Worm (Caenorhabditis elegans) whole organism, young adult: Measurements from ENCODE around the gene fat-1.

Experiments
- B0019.2 ChIP-seq: fragments of 200-800 bp; sonication (Bioruptor generic); conservative IDR thresholded peaks from 2 replicates; pipeline ENCODE4 v1.3.6; 2022; ENCODE audit warnings: missing genetic modification reagents, missing genetic modification characterization, missing compliant biosample characterization
- B0336.3 ChIP-seq: fragments of 200-800 bp; sonication (Bioruptor generic); IDR thresholded peaks from 2 replicates; pipeline ENCODE4 v1.3.6; 2022; ENCODE audit warnings: missing genetic modification characterization, missing compliant biosample characterization
- C17E4.6 ChIP-seq: fragments of 200-800 bp; sonication (Bioruptor generic); IDR thresholded peaks from 2 replicates; pipeline ENCODE4 v1.3.6; 2022; ENCODE audit warnings: missing genetic modification reagents, missing genetic modification characterization, missing compliant biosample characterization
- F22D6.2 ChIP-seq: sonication (generic microtip); optimal IDR thresholded peaks from 2 replicates; lab custom pipeline; 2016; ENCODE audit warnings: mild to moderate bottlenecking, missing genetic modification characterization, missing compliant biosample characterization
- F33H1.4 ChIP-seq: fragments of 200-800 bp; sonication (Bioruptor generic); IDR thresholded peaks from 2 replicates; pipeline ENCODE4 v1.3.6; 2022; ENCODE audit warnings: missing genetic modification reagents, missing genetic modification characterization, missing compliant biosample characterization
- F49E8.2 ChIP-seq: sonication (generic microtip); optimal IDR thresholded peaks from 3 replicates; lab custom pipeline; 2017; ENCODE audit warnings: missing genetic modification characterization, mild to moderate bottlenecking, missing compliant biosample characterization, antibody characterized with exemption, moderate library complexity; ENCODE audit not compliant: insufficient read depth
- F52B5.7 ChIP-seq: sonication (generic microtip); optimal IDR thresholded peaks from 2 replicates; lab custom pipeline; 2016; ENCODE audit warnings: mild to moderate bottlenecking, missing genetic modification characterization, missing compliant biosample characterization
- F55B11.4 ChIP-seq: sonication (generic microtip); optimal IDR thresholded peaks from 2 replicates; lab custom pipeline; 2016; ENCODE audit warnings: missing compliant biosample characterization, missing genetic modification characterization, borderline replicate concordance; ENCODE audit not compliant: insufficient read depth
- F57A8.1 ChIP-seq: fragments of 200-800 bp; sonication (Bioruptor generic); optimal IDR thresholded peaks from 2 replicates; lab custom pipeline; 2018; ENCODE audit warnings: mild to moderate bottlenecking, missing genetic modification characterization, moderate library complexity, missing compliant biosample characterization
- akir-1 ChIP-seq: fragments of 200-800 bp; sonication (Bioruptor generic); optimal IDR thresholded peaks from 2 replicates; lab custom pipeline; 2018; ENCODE audit warnings: mild to moderate bottlenecking, missing genetic modification characterization, moderate library complexity, missing compliant biosample characterization
- aptf-3 ChIP-seq: fragments of 200-800 bp; sonication (Bioruptor generic); IDR thresholded peaks from 2 replicates; pipeline ENCODE4 v1.3.6; 2022; ENCODE audit warnings: missing genetic modification characterization, missing compliant biosample characterization
- atf-7 ChIP-seq: sonication (generic microtip); optimal IDR thresholded peaks from 2 replicates; lab custom pipeline; 2017; ENCODE audit warnings: mild to moderate bottlenecking, missing genetic modification characterization, missing compliant biosample characterization
- athp-1 ChIP-seq: sonication (generic microtip); optimal IDR thresholded peaks from 2 replicates; lab custom pipeline; 2017; ENCODE audit warnings: mild to moderate bottlenecking, missing genetic modification characterization, missing compliant biosample characterization
- attf-6 ChIP-seq: fragments of 200-800 bp; sonication (Bioruptor generic); IDR thresholded peaks from 2 replicates; pipeline ENCODE4 v1.3.6; 2022; ENCODE audit warnings: missing genetic modification reagents, missing genetic modification characterization, missing compliant biosample characterization
- ccch-3 ChIP-seq: fragments of 200-800 bp; sonication (Bioruptor generic); optimal IDR thresholded peaks from 2 replicates; lab custom pipeline; 2018; ENCODE audit warnings: mild to moderate bottlenecking, missing genetic modification characterization, missing compliant biosample characterization
- cebp-2 ChIP-seq: fragments of 200-800 bp; sonication (Bioruptor generic); IDR thresholded peaks from 2 replicates; pipeline ENCODE4 v1.3.6; 2022; ENCODE audit warnings: missing genetic modification characterization, missing compliant biosample characterization
- ceh-27 ChIP-seq: fragments of 200-800 bp; sonication (Bioruptor generic); optimal IDR thresholded peaks from 2 replicates; lab custom pipeline; 2018; ENCODE audit warnings: mild to moderate bottlenecking, missing genetic modification characterization, moderate library complexity, missing compliant biosample characterization
- ceh-58 ChIP-seq: fragments of 200-800 bp; sonication (Bioruptor generic); IDR thresholded peaks from 2 replicates; pipeline ENCODE4 v1.3.6; 2022; ENCODE audit warnings: missing genetic modification characterization, missing compliant biosample characterization
- ceh-79 ChIP-seq: sonication (generic microtip); optimal IDR thresholded peaks from 2 replicates; lab custom pipeline; 2017; ENCODE audit warnings: mild to moderate bottlenecking, missing genetic modification characterization, missing compliant biosample characterization
- dox-1 ChIP-seq: fragments of 200-800 bp; sonication (Bioruptor generic); IDR thresholded peaks from 2 replicates; pipeline ENCODE4 v1.3.6; 2022; ENCODE audit warnings: missing genetic modification reagents, missing genetic modification characterization, missing compliant biosample characterization
- dpff-1 ChIP-seq: sonication (generic microtip); optimal IDR thresholded peaks from 2 replicates; lab custom pipeline; 2017; ENCODE audit warnings: mild to moderate bottlenecking, missing genetic modification characterization, missing compliant biosample characterization
- dpl-1 ChIP-seq: fragments of 150-350 bp; optimal IDR thresholded peaks from 2 replicates; lab custom pipeline; 2014; ENCODE audit warnings: missing biosample characterization, missing genetic modification reagents, missing genetic modification characterization
- egl-44 ChIP-seq: fragments of 200-800 bp; sonication (Bioruptor generic); IDR thresholded peaks from 2 replicates; pipeline ENCODE4 v1.3.6; 2022; ENCODE audit warnings: missing genetic modification reagents, missing genetic modification characterization, missing compliant biosample characterization
- fkh-3 ChIP-seq: sonication (generic microtip); optimal IDR thresholded peaks from 2 replicates; lab custom pipeline; 2016; ENCODE audit warnings: mild to moderate bottlenecking, missing genetic modification characterization, missing compliant biosample characterization
- him-1 ChIP-seq: sonication (generic microtip); optimal IDR thresholded peaks from 2 replicates; lab custom pipeline; 2016; ENCODE audit warnings: missing genotype, missing genetic modification reagents, missing genetic modification characterization, missing compliant biosample characterization
- hmg-1.2 ChIP-seq: fragments of 200-800 bp; sonication (Bioruptor generic); IDR thresholded peaks from 2 replicates; pipeline ENCODE4 v1.3.6; 2022; ENCODE audit warnings: missing genetic modification reagents, missing genetic modification characterization, missing compliant biosample characterization
- hrde-1 ChIP-seq: sonication (generic microtip); optimal IDR thresholded peaks from 2 replicates; lab custom pipeline; 2016; ENCODE audit warnings: missing genetic modification characterization, mild to moderate bottlenecking, missing compliant biosample characterization, moderate library complexity, missing genotype, missing genetic modification reagents, borderline replicate concordance
- hsf-1 ChIP-seq: fragments of 200-800 bp; sonication (Bioruptor generic); IDR thresholded peaks from 2 replicates; pipeline ENCODE4 v1.3.6; 2022; ENCODE audit warnings: missing genetic modification reagents, missing genetic modification characterization, missing compliant biosample characterization
- let-526 ChIP-seq: fragments of 200-800 bp; sonication (Bioruptor generic); IDR thresholded peaks from 2 replicates; pipeline ENCODE4 v1.3.6; 2022; ENCODE audit warnings: missing genetic modification reagents, missing genetic modification characterization, missing compliant biosample characterization
- lin-26 ChIP-seq: fragments of 200-800 bp; sonication (Bioruptor generic); IDR thresholded peaks from 2 replicates; pipeline ENCODE4 v1.3.6; 2022; ENCODE audit warnings: missing genetic modification reagents, missing genetic modification characterization, missing compliant biosample characterization
- lin-40 ChIP-seq: sonication (generic microtip); optimal IDR thresholded peaks from 2 replicates; lab custom pipeline; 2016; ENCODE audit warnings: missing genetic modification characterization, mild to moderate bottlenecking, missing compliant biosample characterization, missing genotype, missing genetic modification reagents
- lin-54 ChIP-seq: fragments of 200-800 bp; sonication (Bioruptor generic); optimal IDR thresholded peaks from 2 replicates; lab custom pipeline; 2018; ENCODE audit warnings: mild to moderate bottlenecking, missing genetic modification characterization, missing compliant biosample characterization
- lsl-1 ChIP-seq: fragments of 200-800 bp; sonication (Bioruptor generic); optimal IDR thresholded peaks from 2 replicates; lab custom pipeline; 2018; ENCODE audit warnings: mild to moderate bottlenecking, missing genetic modification characterization, moderate library complexity, missing compliant biosample characterization
- madf-10 ChIP-seq: sonication (generic microtip); optimal IDR thresholded peaks from 2 replicates; lab custom pipeline; 2016; ENCODE audit warnings: mild to moderate bottlenecking, missing genetic modification characterization, missing compliant biosample characterization
- mcd-1 ChIP-seq: fragments of 200-800 bp; sonication (Bioruptor generic); IDR thresholded peaks from 2 replicates; pipeline ENCODE4 v1.3.6; 2022; ENCODE audit warnings: missing genetic modification reagents, missing genetic modification characterization, missing compliant biosample characterization
- sdz-38 ChIP-seq: sonication (generic microtip); optimal IDR thresholded peaks from 2 replicates; lab custom pipeline; 2016; ENCODE audit warnings: missing genotype, missing genetic modification characterization, missing compliant biosample characterization
- snpc-4 ChIP-seq, 5 experiments: fragments of 150-350 bp in 1 of 5; sonication (generic microtip) in 4 of 5; optimal IDR thresholded peaks; 2 replicates each; lab custom pipeline; 2014 to 2018; ENCODE audit warnings: missing genetic modification characterization in 5 of 5, missing biosample characterization in 3 of 5, antibody characterized with exemption in 2 of 5, mild to moderate bottlenecking in 2 of 5, missing compliant biosample characterization in 2 of 5, missing genotype in 2 of 5, moderate library complexity in 2 of 5, missing genetic modification reagents in 1 of 5
- sptf-2 ChIP-seq: fragments of 200-800 bp; sonication (Bioruptor generic); optimal IDR thresholded peaks from 2 replicates; lab custom pipeline; 2018; ENCODE audit warnings: mild to moderate bottlenecking, missing genetic modification characterization, missing compliant biosample characterization
- tbp1 ChIP-seq: fragments of 200-800 bp; sonication (Bioruptor generic); optimal IDR thresholded peaks from 2 replicates; lab custom pipeline; 2018; ENCODE audit warnings: mild to moderate bottlenecking, missing genetic modification characterization, missing compliant biosample characterization
- tlf-1 ChIP-seq: fragments of 200-800 bp; sonication (Bioruptor generic); optimal IDR thresholded peaks from 2 replicates; lab custom pipeline; 2018; ENCODE audit warnings: mild to moderate bottlenecking, missing genetic modification characterization, missing compliant biosample characterization
- unc-130 ChIP-seq: sonication (generic microtip); optimal IDR thresholded peaks from 2 replicates; lab custom pipeline; 2016; ENCODE audit warnings: missing genetic modification reagents, missing genetic modification characterization, missing compliant biosample characterization
- unc-62 ChIP-seq: fragments of 150-350 bp; optimal IDR thresholded peaks from 2 replicates; lab custom pipeline; 2014; ENCODE audit warnings: missing biosample characterization, missing genetic modification reagents, missing genetic modification characterization
- zfh-2 ChIP-seq: fragments of 200-800 bp; sonication (Bioruptor generic); conservative IDR thresholded peaks from 2 replicates; pipeline ENCODE4 v1.3.6; 2022; ENCODE audit warnings: missing genetic modification reagents, missing genetic modification characterization, missing compliant biosample characterization
- ztf-18 ChIP-seq: sonication (generic microtip); optimal IDR thresholded peaks from 2 replicates; lab custom pipeline; 2016; ENCODE audit warnings: missing genotype, mild to moderate bottlenecking, missing genetic modification characterization, missing compliant biosample characterization
- ztf-22 ChIP-seq: fragments of 200-800 bp; sonication (Bioruptor generic); optimal IDR thresholded peaks from 2 replicates; lab custom pipeline; 2018; ENCODE audit warnings: mild to moderate bottlenecking, missing genetic modification characterization, moderate library complexity, missing compliant biosample characterization

fat-1 gene

DNA sequence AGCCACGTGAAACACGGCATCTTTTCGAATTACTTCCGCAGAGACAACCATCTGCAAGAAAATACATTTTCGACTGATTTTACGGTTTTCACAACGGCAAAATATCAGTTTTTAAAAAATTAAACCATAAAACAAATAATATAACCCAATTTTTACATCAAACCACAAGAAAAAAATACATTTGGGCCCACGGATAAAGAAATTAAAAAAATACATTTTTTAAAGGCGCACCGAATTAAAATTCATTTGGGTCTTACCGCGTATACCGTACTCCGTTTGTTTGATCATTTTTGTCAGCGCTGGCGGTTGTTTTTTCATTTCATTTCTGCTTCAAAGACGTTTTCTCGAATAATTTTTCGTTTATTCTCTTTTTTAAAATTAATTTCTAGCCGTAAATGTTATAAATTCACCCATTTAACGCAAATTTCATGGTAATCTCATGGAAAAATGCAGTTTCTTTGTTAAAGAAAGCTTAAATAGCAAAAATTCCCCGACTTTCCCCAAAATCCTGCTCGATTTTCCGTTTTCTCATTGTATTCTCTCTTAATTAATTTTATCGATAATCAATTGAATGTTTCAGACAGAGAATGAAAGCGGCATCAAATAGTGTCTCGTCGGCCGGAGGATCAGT, 37.8 kb downstream of the fat-1 start, which contains the start of the genes rec-8 and mex-5 (continued):
- TF ChIP-seq unc-130 (GFP tag; lab: Kevin White, UChicago) (peak; percentile 90), cebp-2 (GFP tag; lab: Robert Waterston, UW) (no peak), dox-1 (peak; percentile 57; the same call in 1 of the 2 replicates), ceh-27 (GFP tag; lab: Kevin White, UChicago) (no peak), F49E8.2 (tag; lab: Kevin White, UChicago) (peak; percentile 95), C17E4.6 (GFP tag; lab: Robert Waterston, UW) (peak; percentile 81), hmg-1.2 (GFP tag; lab: Robert Waterston, UW) (peak; percentile 47; the same call in 1 of the 2 replicates), F55B11.4 (tag; lab: Kevin White, UChicago) (no peak), mcd-1 (GFP tag; lab: Robert Waterston, UW) (peak; percentile 40; the same call in 1 of the 2 replicates), him-1 (tag; lab: Kevin White, UChicago) (peak; percentile 2), let-526 (no peak), ztf-18 (no peak), tbp1 (GFP tag; lab: Kevin White, UChicago) (peak; percentile 53), ceh-79 (tag; lab: Kevin White, UChicago) (no peak), attf-6 (peak; percentile 83), fkh-3 (tag; lab: Kevin White, UChicago) (no peak), snpc-4 (GFP tag; optimal IDR thresholded peaks at IDR 0.05; lab: Kevin White, UChicago) (peak; percentile 28), snpc-4 (tag; optimal IDR thresholded peaks at IDR 0.05; lab: Kevin White, UChicago) (peak in 2 of 4 experiments; percentile 43 to 78), lin-54 (GFP tag; lab: Kevin White, UChicago) (peak; percentile 75), dpl-1 (peak; percentile 92)

DNA sequence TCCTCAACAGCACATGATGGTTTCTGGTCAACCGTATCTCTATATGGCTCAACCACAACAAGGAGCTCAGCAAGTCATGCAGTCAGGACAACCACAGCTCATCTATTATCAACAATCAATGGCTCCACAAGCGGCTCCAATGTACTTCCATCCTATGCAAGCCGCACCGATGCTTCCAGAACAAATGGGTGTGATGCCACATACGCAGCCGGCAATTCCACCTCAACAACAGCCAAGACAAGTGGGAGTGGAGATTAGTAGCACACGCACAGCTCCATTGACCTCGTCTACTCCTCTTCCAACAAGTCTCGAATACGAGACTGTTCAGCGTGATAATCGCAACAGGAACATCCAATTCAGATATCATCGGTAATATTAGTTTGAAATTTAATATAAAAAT, 38.6 kb downstream of the fat-1 start:
- TF ChIP-seq ztf-18 (no peak), athp-1 (no peak), madf-10 (no peak), him-1 (tag; lab: Kevin White, UChicago) (no peak), aptf-3 (no peak), dpff-1 (tag; lab: Kevin White, UChicago) (no peak), lin-40 (tag; lab: Kevin White, UChicago) (no peak), zfh-2 (GFP tag; lab: Robert Waterston, UW) (no peak), F22D6.2 (no peak), ceh-58 (GFP tag; lab: Robert Waterston, UW) (no peak), C17E4.6 (GFP tag; lab: Robert Waterston, UW) (no peak), akir-1 (GFP tag; lab: Kevin White, UChicago) (no peak), unc-62 (no peak), atf-7 (tag; lab: Kevin White, UChicago) (no peak), tlf-1 (GFP tag; lab: Kevin White, UChicago) (no peak), sdz-38 (tag; lab: Kevin White, UChicago) (no peak)

DNA sequence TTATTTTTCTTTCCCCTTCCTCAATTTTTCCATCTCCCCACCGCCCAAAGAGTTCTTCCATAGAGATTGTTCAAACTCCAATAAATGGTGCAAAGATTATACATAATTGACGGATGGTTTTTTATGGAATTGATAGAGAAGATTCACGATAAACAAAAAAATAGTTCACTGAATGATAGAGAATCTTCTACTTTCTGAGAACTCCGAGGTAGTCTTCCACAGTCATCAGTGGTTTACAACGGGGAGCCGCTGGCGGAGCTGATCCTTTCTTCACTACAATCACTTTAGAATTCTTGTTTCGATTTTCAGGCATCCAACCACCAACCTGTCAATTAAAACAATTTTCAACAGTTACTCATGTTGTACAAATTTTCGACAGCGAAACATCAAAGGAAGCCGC, 40.6 kb downstream of the fat-1 start:
- TF ChIP-seq dox-1: no peak
- TF ChIP-seq lsl-1 (GFP tag; lab: Kevin White, UChicago): peak; percentile 4
- TF ChIP-seq ccch-3: no peak
- no peak for TF ChIP-seq ztf-22 (GFP tag; lab: Kevin White, UChicago)
- TF ChIP-seq hrde-1 (tag; lab: Kevin White, UChicago): peak; percentile 20
- no peak for TF ChIP-seq lin-26
- TF ChIP-seq sptf-2: no peak
- peak; percentile 57; the same call in 1 of the 2 replicates for TF ChIP-seq B0336.3 (GFP tag; lab: Robert Waterston, UW)
- TF ChIP-seq B0019.2 (GFP tag; lab: Robert Waterston, UW): no peak
- TF ChIP-seq F57A8.1 (GFP tag; lab: Kevin White, UChicago): no peak
- peak; percentile 63 for TF ChIP-seq hsf-1 (GFP tag; lab: Robert Waterston, UW)
- TF ChIP-seq athp-1: no peak
- TF ChIP-seq egl-44 (GFP tag; lab: Robert Waterston, UW): no peak
- TF ChIP-seq attf-6: peak; percentile 74
- 0 out of 2 replicates have a peak, but pooled peaks have one; percentile 30 for TF ChIP-seq ceh-58 (GFP tag; lab: Robert Waterston, UW)
- 0 out of 2 replicates have a peak, but pooled peaks have one; percentile 13 for TF ChIP-seq hmg-1.2 (GFP tag; lab: Robert Waterston, UW)
- 0 out of 2 replicates have a peak, but pooled peaks have one; percentile 8 for TF ChIP-seq F33H1.4
- TF ChIP-seq F52B5.7 (tag; lab: Kevin White, UChicago): peak; percentile 15
